Fruit fly (Drosophila melanogaster) ovary, adult (tissue): ENCODE results near the gene P5CDh1.

ENCODE experiments used
- CG17801 ChIP-seq: fragments of 200-800 bp; optimal IDR thresholded peaks from 2 replicates; lab custom pipeline; 2019; ENCODE audit warnings: missing biosample characterization, mild to moderate bottlenecking, missing genetic modification characterization, moderate library complexity; ENCODE audit not compliant: partially characterized antibody

The P5CDh1 gene

DNA sequence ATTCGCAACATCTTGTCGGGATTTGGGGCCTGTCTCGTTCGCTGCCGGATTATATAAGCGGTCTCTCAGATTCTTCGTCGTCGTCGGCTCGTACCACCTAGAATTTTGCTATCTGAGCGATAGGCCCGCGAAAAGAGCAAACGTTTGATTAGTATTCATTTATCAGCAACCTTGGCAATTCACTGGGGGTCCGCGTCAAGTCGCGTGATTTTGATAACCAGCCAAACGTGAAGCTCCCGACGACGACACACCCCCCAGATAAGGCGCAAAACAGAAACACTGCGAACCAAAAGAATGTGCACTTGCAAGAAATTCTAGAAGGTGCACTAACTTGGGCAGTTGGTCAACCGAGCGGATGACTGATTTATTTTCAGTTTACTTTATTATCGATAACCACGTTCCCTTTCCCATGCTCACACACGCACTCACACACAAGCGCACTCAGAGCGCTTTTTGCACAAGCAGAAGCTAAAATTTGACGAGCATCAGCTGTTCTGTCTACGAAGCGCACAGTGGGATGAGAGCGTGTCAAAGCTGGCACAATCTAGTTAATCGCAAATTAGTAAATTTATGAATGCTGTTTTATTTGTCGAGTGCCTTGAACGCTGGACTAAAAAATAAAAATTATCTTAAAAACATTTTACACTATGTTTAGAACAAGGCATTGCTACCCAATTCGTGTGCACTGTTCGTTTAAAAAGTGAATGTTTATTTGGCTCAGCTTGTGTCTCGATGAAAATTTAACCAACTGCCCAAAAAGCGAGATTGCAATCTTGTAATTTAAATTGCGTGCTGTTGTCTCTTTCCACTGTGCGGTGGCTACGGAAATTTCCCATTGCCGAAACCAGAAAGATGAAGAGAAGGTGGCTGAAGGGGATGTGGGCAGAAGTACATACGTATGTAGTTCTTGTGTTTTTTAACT is 1.2 kb downstream of the P5CDh1 start:
- peak; percentile 90 for TF ChIP-seq CG17801

DNA sequence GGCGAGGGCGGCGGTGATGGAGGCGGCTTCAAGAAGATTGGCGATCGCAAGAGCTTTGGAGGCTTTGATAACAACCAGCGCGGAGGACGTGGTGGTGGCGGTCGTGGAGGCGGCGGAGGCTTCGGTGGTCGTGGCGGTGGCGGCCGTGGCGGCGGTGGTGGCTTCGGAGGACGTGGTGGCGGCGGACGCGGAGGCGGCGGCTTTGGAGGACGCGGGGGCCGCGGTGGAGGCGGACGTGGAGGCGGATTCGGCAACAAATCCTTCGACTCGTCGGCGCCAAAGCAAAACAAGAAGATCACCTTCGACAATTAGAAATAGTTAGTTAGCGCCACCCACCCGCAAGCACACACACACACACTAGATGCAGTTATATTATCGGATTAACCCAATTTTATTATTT is 5.6 kb downstream of the P5CDh1 start:
- no peak for TF ChIP-seq CG17801

DNA sequence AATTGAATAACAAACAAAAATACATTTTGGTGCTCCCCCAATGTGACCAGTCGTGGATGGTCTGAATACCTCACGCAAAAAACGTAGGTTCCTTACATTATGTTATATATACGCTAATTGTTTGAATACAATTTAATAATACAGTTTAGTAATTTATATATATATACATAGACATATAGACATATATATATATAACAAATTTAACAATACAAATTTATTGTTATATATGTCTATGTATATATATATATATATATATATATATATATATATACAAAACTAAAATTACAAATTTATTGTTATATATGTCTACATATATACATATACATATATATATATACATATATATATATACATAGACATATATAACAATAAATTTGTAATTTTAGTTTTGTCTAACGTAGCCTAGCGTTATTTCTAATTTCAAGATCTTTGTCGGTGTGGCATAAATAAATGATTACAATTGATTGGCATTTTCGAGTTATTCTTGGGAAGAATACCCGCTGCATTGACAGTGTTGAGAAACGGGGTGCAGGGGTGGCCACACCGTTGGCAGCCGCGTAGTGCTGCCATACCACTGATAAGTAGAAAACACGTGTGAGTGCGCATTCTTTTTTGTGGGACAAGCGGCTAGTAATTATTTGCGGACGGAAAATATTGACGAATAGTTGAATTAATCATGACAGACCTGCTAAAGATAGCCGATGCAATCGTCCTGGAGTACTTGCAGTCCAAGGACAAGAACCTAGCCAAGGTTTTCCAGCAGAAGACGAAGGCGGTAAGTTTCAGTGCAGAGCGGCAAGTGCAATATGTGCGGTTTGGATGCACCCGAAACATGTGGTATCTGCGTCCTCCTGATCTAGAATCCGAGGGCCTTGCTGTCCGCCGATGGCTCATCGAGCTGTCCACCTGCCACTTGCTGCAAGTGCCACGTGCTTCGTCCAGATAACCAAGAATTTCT is 8.7 kb downstream of the P5CDh1 start, which contains the start of the genes CG7148 and Nopp140:
Gene CG7148, minus strand, starts transcription at position 51 of the 958 bp plus-strand sequence.
Gene Nopp140, plus strand, starts transcription at position 572 of the 958 bp plus-strand sequence.
- TF ChIP-seq CG17801: peak; percentile 61

DNA sequence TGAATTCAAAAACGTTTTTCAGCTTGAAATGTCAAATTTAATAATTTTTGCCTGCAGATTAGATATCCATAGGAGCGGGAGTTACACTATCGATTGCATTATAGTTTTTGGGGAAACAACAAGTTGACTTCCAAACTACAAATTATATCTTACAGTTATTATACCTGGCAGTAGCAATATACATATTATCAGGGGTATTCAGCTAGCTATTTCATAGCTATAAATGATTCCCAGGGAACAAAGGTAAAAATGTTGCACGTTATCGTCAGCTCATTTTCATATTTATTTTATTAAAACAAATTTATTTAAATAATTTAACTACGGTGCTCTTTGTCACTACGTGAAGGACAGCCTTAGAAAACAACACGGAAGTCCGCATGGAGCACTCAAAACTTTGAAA is 11.0 kb downstream of the P5CDh1 start:
- TF ChIP-seq CG17801: no peak

DNA sequence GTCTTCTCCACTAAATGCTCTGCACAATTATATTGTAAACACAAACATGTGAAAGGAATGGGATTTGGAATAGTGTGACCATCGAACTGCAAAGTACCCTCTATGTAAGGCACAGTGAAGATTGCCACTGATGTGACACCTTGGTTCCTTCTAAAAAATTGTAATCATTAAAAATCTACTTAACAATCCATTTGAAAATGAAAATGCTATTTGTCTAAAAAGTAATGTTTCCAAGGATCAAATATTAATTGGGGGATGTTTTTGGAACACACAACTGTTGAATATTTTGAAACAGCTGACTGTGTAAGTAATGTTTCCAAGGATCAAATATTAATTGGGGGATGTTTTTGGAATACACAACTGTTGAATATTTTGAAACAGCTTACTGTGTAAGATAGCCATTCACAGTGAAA is 13.0 kb downstream of the P5CDh1 start, which contains the start of gene CG32448:
Gene CG32448, minus strand, starts transcription at position 304 of the 413 bp plus-strand sequence.
- TF ChIP-seq CG17801: no peak

DNA sequence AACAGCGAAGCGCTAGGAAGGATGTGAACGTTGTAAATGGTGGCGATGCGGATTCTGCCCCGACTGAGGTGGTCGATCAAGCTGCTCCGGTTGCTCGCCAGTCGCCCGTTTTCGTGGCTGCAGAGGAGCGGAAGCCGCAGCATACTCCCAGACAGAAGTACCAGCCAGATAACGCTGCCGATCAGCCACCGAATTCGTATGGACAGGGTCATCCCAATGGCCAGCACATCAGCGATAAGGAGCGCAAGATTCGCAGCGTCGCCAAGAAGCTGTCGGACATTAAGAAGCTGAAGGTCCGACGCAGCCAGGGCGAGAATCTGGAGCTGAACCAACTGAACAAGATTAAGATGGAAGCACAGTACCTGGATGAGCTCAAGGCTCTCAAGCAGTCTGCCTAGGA is 14.0 kb downstream of the P5CDh1 start:
- no peak for TF ChIP-seq CG17801

DNA sequence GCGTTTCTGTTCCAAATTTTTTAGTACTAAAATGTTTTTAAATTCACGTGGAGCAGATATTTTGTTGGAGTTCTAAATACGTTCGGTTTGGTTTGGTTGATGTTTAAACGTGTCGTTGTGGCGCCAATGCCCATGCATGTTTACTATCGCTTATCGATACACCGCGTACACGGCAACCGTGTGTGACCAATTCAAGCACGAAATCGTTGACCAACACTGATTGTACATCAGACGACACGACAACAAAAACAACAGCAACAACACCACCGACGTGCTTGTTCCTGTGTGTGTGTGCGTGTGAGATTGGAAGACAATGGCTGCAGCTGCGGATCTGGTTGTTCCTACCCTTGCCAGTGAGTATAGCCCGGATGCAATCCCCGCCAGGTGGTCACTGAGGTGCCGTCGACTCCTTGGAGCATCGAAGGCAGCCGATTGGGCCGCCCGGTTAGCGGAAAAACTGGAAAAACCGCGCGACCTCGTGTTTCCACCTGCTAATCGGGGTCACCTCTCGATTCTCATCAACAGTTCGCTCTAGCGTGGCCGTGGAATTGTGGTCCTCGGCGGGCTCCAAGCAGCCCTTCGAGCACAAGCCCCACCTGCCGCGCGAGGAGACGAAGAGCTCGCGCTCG is 16.3 kb downstream of the P5CDh1 start, which contains the start of gene eIF2A:
Gene eIF2A, plus strand, starts transcription at position 16 of the 629 bp plus-strand sequence.
- TF ChIP-seq CG17801: peak; percentile 54

DNA sequence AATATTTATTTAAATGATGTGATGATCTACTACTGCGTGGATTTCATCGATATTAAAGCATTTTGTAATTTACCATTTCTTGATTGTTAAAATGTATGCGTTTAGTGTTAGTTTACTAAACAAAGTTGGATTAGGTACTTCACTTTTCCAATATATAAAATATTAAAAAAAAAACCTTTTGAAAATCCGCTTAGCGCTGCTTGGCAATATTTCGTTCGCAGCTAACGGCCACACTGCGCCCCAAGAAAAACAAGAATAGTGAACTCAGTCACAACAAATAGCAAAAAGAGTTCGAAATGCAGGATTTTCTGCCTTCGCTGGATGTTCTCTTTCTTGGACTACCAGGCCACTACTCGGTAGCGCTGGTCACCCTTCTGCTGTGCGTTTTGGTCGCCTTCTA is 17.9 kb downstream of the P5CDh1 start, which contains the start of gene CG7407:
Gene CG7407, plus strand, starts transcription at position 226 of the 400 bp plus-strand sequence.
- TF ChIP-seq CG17801: no peak

DNA sequence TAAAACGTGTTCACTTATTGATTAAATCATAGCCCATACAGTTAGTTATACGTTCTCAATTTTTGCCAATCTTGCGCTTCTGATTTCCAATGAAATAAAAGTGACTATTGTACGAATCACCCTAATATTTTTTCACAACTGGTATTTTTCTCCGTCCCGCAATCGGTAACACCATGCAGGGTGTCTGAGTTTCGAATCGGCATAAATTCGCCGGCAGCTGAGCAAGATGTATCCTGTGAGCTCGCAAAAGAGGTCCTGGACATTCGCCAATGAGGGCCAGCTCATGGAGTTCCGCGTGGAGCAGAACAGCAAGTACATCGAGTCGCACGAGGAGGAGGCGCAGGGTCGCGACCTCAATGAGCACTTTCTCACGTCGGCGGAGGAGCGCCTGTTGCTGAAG is 19.4 kb downstream of the P5CDh1 start, which contains the start of gene CycH:
Gene CycH, plus strand, starts transcription at position 218 of the 400 bp plus-strand sequence.
- TF ChIP-seq CG17801: peak; percentile 51

DNA sequence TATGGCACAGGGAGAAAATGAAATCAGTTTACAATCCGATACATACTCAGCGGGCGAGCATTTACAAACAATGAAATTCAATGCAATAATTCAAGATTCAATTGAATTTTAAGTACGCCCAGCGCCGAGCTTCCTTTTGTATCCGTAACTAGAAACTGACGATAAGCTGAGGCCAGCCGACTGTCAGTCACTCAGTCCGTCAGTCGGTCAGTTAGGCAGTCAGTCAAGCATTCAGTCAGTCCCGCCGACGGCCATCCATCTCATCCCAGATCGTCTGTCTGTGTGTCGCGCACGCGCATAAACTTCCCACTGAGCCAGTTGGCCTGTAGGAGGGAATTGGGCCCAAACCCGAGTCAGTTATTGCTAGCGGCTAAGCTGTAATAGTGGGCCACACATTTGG is 21.7 kb downstream of the P5CDh1 start:
- TF ChIP-seq CG17801: no peak

DNA sequence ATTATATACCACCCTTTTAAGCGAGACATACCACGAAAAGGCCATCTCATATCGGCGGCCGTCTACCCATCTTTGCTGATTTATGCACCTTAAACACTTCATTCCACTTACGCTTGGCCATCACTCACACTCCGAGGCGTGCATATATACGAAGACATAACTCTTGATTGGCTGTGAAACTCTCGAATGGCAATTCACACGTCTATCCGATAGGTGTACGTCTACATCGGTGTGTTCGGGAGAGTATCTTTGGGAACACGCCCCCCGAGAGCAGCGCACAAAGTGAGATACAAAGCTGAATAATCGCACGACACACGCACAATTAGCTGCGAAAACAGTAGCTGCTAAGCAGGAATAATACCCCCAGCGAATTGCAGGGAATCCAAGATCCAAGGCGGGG is 22.5 kb downstream of the P5CDh1 start:
- no peak for TF ChIP-seq CG17801

DNA sequence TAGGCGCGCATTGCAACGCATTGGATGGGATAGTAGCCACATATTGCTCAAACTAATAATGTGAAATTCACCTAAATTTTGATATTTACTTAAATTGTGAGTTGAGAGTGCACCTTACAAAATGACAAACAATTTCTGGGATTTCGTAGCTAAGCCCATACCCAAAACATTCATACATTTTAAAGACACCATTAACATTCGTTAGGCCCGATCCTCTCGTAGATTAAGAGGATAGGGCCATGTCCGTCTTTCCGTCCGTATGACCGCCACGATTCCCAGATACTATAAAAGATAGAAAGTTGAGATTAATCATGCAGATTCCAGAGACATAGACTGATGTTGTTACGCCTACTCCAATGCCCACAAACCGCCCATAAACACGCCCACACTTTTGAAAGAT is 27.6 kb downstream of the P5CDh1 start, which contains the start of gene CG43895:
Gene CG43895, minus strand, starts transcription at position 101 of the 400 bp plus-strand sequence.
- TF ChIP-seq CG17801: no peak

DNA sequence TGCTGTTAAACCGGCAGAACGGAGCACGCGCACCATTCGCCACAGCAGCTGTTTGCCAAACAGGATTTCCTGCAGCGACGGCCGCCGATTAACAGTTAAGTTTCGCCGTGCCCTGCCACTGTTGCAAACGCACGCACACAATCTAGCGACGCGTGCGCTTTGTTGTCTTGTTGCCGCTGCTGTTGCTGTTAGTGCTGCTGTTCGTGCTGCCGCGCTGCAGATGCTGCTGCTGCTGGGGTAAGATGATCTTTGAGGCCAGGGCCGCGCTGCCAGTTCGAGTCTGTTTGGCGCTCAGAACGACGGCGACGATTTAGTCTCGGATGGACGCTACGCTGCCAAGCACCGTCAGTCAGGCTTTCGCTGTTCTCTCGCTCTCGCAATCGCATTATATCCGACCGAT is 32.6 kb downstream of the P5CDh1 start, which contains the start of gene eg:
Gene eg, plus strand, starts transcription at position 136 of the 400 bp plus-strand sequence.
- TF ChIP-seq CG17801: no peak

DNA sequence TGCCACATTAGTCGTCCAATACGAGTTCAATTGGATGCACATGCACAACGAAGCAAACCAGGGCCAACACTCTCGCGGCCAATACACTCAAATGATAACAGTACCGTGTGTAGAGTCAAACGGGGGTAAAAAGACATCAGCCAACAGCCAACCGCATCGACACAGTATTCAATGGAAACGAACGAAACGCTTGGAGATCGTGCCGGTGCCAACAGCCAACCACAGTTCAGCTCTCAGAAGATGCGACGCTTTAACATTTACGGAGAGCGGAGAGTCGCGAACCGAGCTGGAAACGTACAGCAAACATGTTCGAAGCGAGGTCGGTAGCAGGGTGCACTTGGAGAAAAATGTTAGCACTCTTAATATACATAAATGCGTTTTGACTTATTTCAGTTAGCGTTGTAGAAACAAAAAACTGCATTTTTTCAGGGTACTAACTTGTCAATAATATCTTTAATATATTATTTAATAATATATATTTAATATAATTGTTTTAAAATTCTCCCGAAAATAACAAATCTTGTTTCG is 33.1 kb downstream of the P5CDh1 start:
- TF ChIP-seq CG17801: no peak

DNA sequence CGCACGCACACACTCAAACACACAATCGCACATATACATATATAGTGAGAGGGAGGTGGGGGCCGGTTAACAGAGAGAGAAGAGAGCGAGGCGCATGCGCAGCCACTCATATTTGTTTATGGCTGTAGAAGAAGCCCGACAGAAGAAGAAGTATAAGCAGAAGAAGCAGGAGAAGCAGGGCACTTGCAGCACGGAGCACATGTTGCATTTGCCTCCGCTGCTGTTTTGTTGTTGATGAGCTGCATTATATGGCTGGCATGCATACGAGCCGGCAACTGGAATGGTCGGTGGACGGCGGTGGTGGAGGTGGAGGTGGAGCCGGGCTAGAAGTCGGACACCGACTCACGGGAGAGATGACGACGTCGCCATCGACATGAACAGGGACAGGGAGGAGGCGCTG is 40.7 kb downstream of the P5CDh1 start:
- TF ChIP-seq CG17801: no peak

DNA sequence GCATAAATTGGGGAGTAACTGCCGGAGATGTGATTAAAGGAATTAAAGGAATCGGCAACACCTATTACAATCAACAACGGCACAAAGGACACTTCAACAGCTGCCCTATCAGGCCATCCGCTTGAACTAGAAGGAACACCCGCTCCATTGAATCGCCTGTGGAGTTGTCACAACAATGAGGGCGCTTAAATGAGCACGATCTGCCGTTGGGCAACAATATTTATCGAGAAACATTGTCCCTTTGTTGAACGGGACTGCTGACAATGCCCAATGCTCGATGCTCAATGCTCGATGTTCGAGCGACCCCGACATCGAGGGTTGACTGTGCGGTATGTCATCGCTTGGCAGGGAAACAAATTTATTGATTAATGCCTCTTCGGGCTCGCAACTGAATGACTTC is 53.3 kb downstream of the P5CDh1 start:
- no peak for TF ChIP-seq CG17801
